Worm (Caenorhabditis elegans) whole organism, L4 larva: ENCODE results near the gene F59B2.15.

ENCODE experiments used
- ceh-82 ChIP-seq: sonication (generic microtip); optimal IDR thresholded peaks from 2 replicates; lab custom pipeline; 2017; ENCODE audit warnings: missing biosample characterization, missing genetic modification characterization
- dpl-1 ChIP-seq: fragments of 150-350 bp; optimal IDR thresholded peaks from 2 replicates; lab custom pipeline; 2014; ENCODE audit warnings: missing biosample characterization, missing genetic modification reagents, missing genetic modification characterization
- fkh-10 ChIP-seq: fragments of 150-350 bp; optimal IDR thresholded peaks from 2 replicates; lab custom pipeline; 2014; ENCODE audit warnings: missing biosample characterization, missing genetic modification reagents, missing genetic modification characterization
- jun-1 ChIP-seq: fragments of 150-350 bp; optimal IDR thresholded peaks from 2 replicates; lab custom pipeline; 2014; ENCODE audit warnings: missing biosample characterization, missing genetic modification reagents, missing genetic modification characterization
- lin-15B ChIP-seq: fragments of 150-350 bp; sonication (generic microtip); optimal IDR thresholded peaks from 3 replicates; lab custom pipeline; 2014; ENCODE audit warnings: missing biosample characterization, missing genetic modification characterization
- mes-2 ChIP-seq: sonication (generic microtip); optimal IDR thresholded peaks from 2 replicates; lab custom pipeline; 2016; ENCODE audit warnings: missing genotype, mild to moderate bottlenecking, missing genetic modification characterization, missing compliant biosample characterization; ENCODE audit not compliant: poor library complexity, severe bottlenecking
- nhr-10 ChIP-seq: fragments of 150-350 bp; optimal IDR thresholded peaks from 2 replicates; lab custom pipeline; 2014; ENCODE audit warnings: missing biosample characterization, missing genetic modification characterization
- nhr-111 ChIP-seq: fragments of 200-800 bp; sonication (Bioruptor generic); optimal IDR thresholded peaks from 2 replicates; lab custom pipeline; 2018; ENCODE audit warnings: mild to moderate bottlenecking, missing genetic modification characterization, missing compliant biosample characterization
- nhr-237 ChIP-seq: sonication (generic microtip); optimal IDR thresholded peaks from 2 replicates; lab custom pipeline; 2017; ENCODE audit warnings: missing biosample characterization, missing genetic modification characterization
- nhr-76 ChIP-seq: fragments of 150-350 bp; optimal IDR thresholded peaks from 2 replicates; lab custom pipeline; 2014; ENCODE audit warnings: missing biosample characterization, missing genetic modification characterization
- pha-4 ChIP-seq, 2 experiments: fragments of 150-350 bp in 1 of 2; fragments of 200-800 bp in 1 of 2; sonication (Bioruptor generic) in 1 of 2; IDR thresholded peaks in 1 of 2; optimal IDR thresholded peaks in 1 of 2; 2 replicates each; pipeline versions ENCODE4 v1.3.6 to Lab custom; 2014 to 2022; ENCODE audit warnings: missing genetic modification characterization in 2 of 2, missing genetic modification reagents in 2 of 2, missing biosample characterization in 1 of 2, missing compliant biosample characterization in 1 of 2

- TF ChIP-seq nhr-10 (tag; lab: Kevin White, UChicago) (no peak), dpl-1 (no peak), nhr-76 (tag; lab: Kevin White, UChicago) (no peak), ceh-82 (no peak), nhr-237 (no peak), pha-4 (GFP tag; IDR thresholded peaks at IDR 0.05; lab: Robert Waterston, UW) (no peak), pha-4 (tag; optimal IDR thresholded peaks at IDR 0.05; lab: Kevin White, UChicago) (no peak), nhr-111 (GFP tag; lab: Kevin White, UChicago) (no peak), mes-2 (no peak), fkh-10 (GFP tag; lab: Kevin White, UChicago) (no peak), jun-1 (tag; lab: Kevin White, UChicago) (no peak), lin-15B (tag; lab: Kevin White, UChicago) (no peak)
Observed at ce11 chrIII:9051714-9052113, 49.3 kb upstream of the F59B2.15 start.
